Fruit fly (Drosophila melanogaster): Measurements from ENCODE around the gene CG42395.

The CG42395 gene

DNA sequence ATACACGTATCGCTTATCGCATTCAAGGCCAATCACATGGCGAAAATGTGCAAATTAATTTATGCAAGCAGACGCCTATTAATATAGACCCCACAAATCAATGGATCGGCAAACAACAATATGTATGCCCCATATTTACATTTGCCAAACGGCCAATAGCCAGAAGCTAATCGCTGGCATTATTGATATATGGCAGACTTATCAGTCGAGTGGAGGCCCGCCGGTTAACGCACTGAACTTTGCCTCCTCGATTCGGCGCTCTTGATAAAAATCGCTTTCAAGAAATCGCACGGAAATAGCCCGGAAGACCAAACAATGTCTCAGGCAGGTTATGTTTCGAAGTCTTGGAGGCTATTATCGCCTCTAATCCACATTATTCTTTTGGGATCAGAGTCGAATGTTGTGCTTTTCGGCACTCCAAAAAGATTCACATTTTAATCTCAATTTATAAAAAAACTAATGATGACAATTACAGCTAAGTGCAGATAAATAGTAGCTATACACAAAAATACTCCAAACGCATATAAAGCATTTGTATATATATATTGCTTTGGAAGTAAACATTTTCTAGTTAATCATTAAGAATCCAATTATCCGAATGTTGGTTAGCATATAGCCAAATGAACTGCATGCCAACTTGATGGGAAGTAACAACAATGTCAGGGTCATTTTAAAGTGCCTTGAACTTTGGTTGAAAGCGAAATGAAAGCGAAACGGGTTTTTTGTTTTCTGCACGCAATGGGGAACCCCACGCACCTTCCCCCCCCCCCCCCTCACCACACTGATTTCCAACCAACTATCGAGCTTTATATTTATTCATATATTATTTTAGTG is 674 bp upstream of the CG42395 start:
- no peak for TF ChIP-seq CG4318 (GFP tag; optimal IDR thresholded peaks at IDR 0.05)
- TF ChIP-seq CG10669 (GFP tag; optimal IDR thresholded peaks at IDR 0.05) = no peak
- no peak for TF ChIP-seq Sox15 (GFP tag; optimal IDR thresholded peaks at IDR 0.05)
- TF ChIP-seq svp (GFP tag) = peak; percentile 91
- TF ChIP-seq CG6808 (GFP tag; optimal IDR thresholded peaks at IDR 0.05) = no peak
- TF ChIP-seq vri (GFP tag; optimal IDR thresholded peaks at IDR 0.05) = peak; percentile 49
- TF ChIP-seq Blimp-1 (GFP tag; optimal IDR thresholded peaks at IDR 0.05) = peak; percentile 70
- TF ChIP-seq acj6 (GFP tag; optimal IDR thresholded peaks at IDR 0.05) = no peak
- peak; percentile 74 for TF ChIP-seq Eip78C (GFP tag)

dm6 chrX:9571208-9571607 is 4.8 kb downstream of the CG42395 start, which contains the start of gene Cubn:
Gene Cubn (minus strand): TSS chrX:9571308.
- no peak for TF ChIP-seq CG31627 (GFP tag; optimal IDR thresholded peaks at IDR 0.05)
- no peak for TF ChIP-seq salr (GFP tag; optimal IDR thresholded peaks at IDR 0.05)
- TF ChIP-seq Sox102F (GFP tag; optimal IDR thresholded peaks at IDR 0.05) = no peak
- no peak for TF ChIP-seq Sox15 (GFP tag; optimal IDR thresholded peaks at IDR 0.05)
- no peak for TF ChIP-seq Met (GFP tag; optimal IDR thresholded peaks at IDR 0.05)
- no peak for TF ChIP-seq achi (GFP tag; optimal IDR thresholded peaks at IDR 0.05)
- TF ChIP-seq CG9139 (GFP tag; optimal IDR thresholded peaks at IDR 0.05) = no peak
- no peak for TF ChIP-seq spab (GFP tag; optimal IDR thresholded peaks at IDR 0.05)
- TF ChIP-seq OdsH (GFP tag; optimal IDR thresholded peaks at IDR 0.05) = no peak
- TF ChIP-seq Sox14 (GFP tag; optimal IDR thresholded peaks at IDR 0.05) = no peak
- no peak for TF ChIP-seq Lpt (GFP tag; optimal IDR thresholded peaks at IDR 0.05)
- no peak for TF ChIP-seq acj6 (GFP tag; optimal IDR thresholded peaks at IDR 0.05)
- no peak for TF ChIP-seq Eip93F (GFP tag; optimal IDR thresholded peaks at IDR 0.05)
- no peak for TF ChIP-seq Hr38 (GFP tag; optimal IDR thresholded peaks at IDR 0.05)
- TF ChIP-seq eg (GFP tag; IDR thresholded peaks at IDR 0.05) = no peak
- no peak for TF ChIP-seq Ets21C (GFP tag; optimal IDR thresholded peaks at IDR 0.05)
- TF ChIP-seq net (GFP tag; optimal IDR thresholded peaks at IDR 0.05) = no peak

- no peak for TF ChIP-seq Eip75B (GFP tag; optimal IDR thresholded peaks at IDR 0.05)
- TF ChIP-seq CG7368 (GFP tag; optimal IDR thresholded peaks at IDR 0.05) = no peak
- no peak for TF ChIP-seq CG34406 (GFP tag; optimal IDR thresholded peaks at IDR 0.05)
- TF ChIP-seq pdm3 (GFP tag; optimal IDR thresholded peaks at IDR 0.05) = no peak
- TF ChIP-seq lz (GFP tag; optimal IDR thresholded peaks at IDR 0.05) = no peak
- no peak for TF ChIP-seq Ets96B (tag; optimal IDR thresholded peaks at IDR 0.05)
- no peak for TF ChIP-seq CG10631 (GFP tag; optimal IDR thresholded peaks at IDR 0.05)
- no peak for TF ChIP-seq achi (GFP tag; optimal IDR thresholded peaks at IDR 0.05)
- no peak for TF ChIP-seq CG6163 (GFP tag; IDR thresholded peaks at IDR 0.05)
- TF ChIP-seq Sox102F (GFP tag; optimal IDR thresholded peaks at IDR 0.05) = no peak
- TF ChIP-seq salr (GFP tag; optimal IDR thresholded peaks at IDR 0.05) = no peak
- TF ChIP-seq topi (GFP tag; optimal IDR thresholded peaks at IDR 0.05) = no peak
These were observed 19.6 kb downstream of the CG42395 start, which contains the start of gene CG15317 for dm6 chrX:9556397-9556796. Gene CG15317 (minus strand): TSS chrX:9556544.

DNA sequence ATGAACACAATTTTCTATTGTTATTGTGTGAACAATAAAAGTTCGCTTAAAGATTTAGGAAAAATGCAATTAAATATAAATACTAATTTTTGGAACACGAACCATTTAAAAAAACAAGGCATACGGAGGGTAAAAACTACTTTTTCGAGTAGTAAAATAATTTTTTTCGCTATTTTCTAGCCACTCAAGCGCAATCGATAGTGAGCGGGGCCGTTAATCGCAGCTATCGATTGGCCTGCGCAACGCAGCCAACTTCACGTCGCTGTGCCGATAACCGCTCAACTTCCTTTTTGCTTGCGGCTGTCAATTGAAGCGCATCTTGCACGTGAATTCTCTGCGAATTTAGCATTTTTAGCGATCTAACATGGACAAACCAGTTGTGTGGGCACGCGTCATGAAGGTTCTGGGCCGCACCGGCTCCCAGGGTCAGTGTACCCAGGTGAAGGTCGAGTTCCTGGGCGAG is 21.7 kb downstream of the CG42395 start, which contains the start of gene RpS28b:
TSS of gene RpS28b (plus strand) at position 278 of the 463 bp plus-strand sequence.
- TF ChIP-seq CG11902 (GFP tag; optimal IDR thresholded peaks at IDR 0.05) = peak; percentile 58
- TF ChIP-seq CG8632 (GFP tag; optimal IDR thresholded peaks at IDR 0.05) = peak; percentile 63
- no peak for TF ChIP-seq svp (GFP tag)
- TF ChIP-seq CG8119 (GFP tag; IDR thresholded peaks at IDR 0.05) = peak; percentile 47; the same call in 2 of the 3 replicates
- no peak for TF ChIP-seq Hr38 (GFP tag; optimal IDR thresholded peaks at IDR 0.05)
- TF ChIP-seq CG6854 (GFP tag; optimal IDR thresholded peaks at IDR 0.05) = peak; percentile 96
- peak; percentile 76 for TF ChIP-seq Hr39 (GFP tag; optimal IDR thresholded peaks at IDR 0.05)
- peak; percentile 89 for TF ChIP-seq topi (GFP tag; optimal IDR thresholded peaks at IDR 0.05)
- TF ChIP-seq CG7368 (GFP tag; optimal IDR thresholded peaks at IDR 0.05) = peak; percentile 78
- TF ChIP-seq CG11762 (GFP tag; optimal IDR thresholded peaks at IDR 0.05; ENCODE audit: insufficient read depth) = peak; percentile 47
- peak; percentile 67 for TF ChIP-seq CG1621 (tag; optimal IDR thresholded peaks at IDR 0.05)
- TF ChIP-seq CG8319 (GFP tag; optimal IDR thresholded peaks at IDR 0.05) = peak; percentile 74
- TF ChIP-seq Lpt (GFP tag; optimal IDR thresholded peaks at IDR 0.05) = peak; percentile 5
- TF ChIP-seq Ets96B (tag; optimal IDR thresholded peaks at IDR 0.05) = no peak
- peak; percentile 59 for TF ChIP-seq CG11294 (GFP tag; IDR thresholded peaks at IDR 0.05)
- TF ChIP-seq Gug (GFP tag; IDR thresholded peaks at IDR 0.05) = peak; percentile 49
- TF ChIP-seq OdsH (GFP tag; optimal IDR thresholded peaks at IDR 0.05) = peak; percentile 74
- peak; percentile 85 to 91 for TF ChIP-seq ss (GFP tag; optimal IDR thresholded peaks at IDR 0.05)
- peak; percentile 47 for TF ChIP-seq dsx (GFP tag; optimal IDR thresholded peaks at IDR 0.05; ENCODE audit: poor library complexity, severe bottlenecking)
- peak; percentile 90 for TF ChIP-seq Eip78C (GFP tag)
